Fruit fly (Drosophila melanogaster) whole organism, prepupa: Measurements from ENCODE around the gene Wdr33.

Source experiments
- CG4318 ChIP-seq: fragments of 200-800 bp; sonication (Bioruptor generic); optimal IDR thresholded peaks from 3 replicates; lab custom pipeline; 2017; ENCODE audit warnings: missing biosample characterization, mild to moderate bottlenecking, missing genetic modification characterization
- CG8119 ChIP-seq: fragments of 200-800 bp; sonication (Bioruptor generic); IDR thresholded peaks from 3 replicates; pipeline ENCODE4 v1.3.6; 2022; ENCODE audit warnings: missing biosample characterization, missing genetic modification characterization

DNA sequence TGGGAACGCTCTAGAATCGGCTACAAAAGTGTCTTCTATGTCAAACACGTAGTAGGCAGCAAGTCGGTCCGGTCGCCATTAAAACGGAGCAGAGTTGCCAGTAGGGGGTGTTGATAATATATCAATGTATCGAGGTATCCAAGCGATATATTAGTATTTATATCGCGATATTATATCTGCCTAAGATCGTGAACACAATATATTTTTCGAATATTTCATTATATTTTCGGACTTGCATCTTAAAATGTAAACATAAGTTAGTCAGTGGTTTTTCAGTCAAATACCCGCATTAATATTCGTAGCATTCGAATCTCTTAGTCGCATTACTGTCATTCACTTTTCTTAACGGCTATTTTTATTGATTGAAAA, 622 bp upstream of the Wdr33 start, which contains the start of gene CG2182:
- no peak for TF ChIP-seq CG4318 (GFP tag; lab: Kevin White, UChicago)
- no peak for TF ChIP-seq CG8119 (GFP tag; lab: Robert Waterston, UW)
